Worm (Caenorhabditis elegans) whole organism, mixed stage, embryonic: Measurements from ENCODE around the gene dsl-3.

ENCODE experiments used
- M03D4.4 ChIP-seq: sonication (generic microtip); optimal IDR thresholded peaks from 2 replicates; lab custom pipeline; 2017; ENCODE audit warnings: mild to moderate bottlenecking, missing genetic modification characterization, missing compliant biosample characterization
- bed-3 ChIP-seq: fragments of 200-800 bp; sonication (Bioruptor generic); optimal IDR thresholded peaks from 3 replicates; lab custom pipeline; 2018; ENCODE audit warnings: mild to moderate bottlenecking, missing genetic modification characterization, moderate library complexity, missing compliant biosample characterization
- ceh-39 ChIP-seq: fragments of 150-350 bp; optimal IDR thresholded peaks from 2 replicates; lab custom pipeline; 2014; ENCODE audit warnings: missing biosample characterization, missing genetic modification characterization
- ceh-43 ChIP-seq: fragments of 200-800 bp; sonication (Bioruptor generic); optimal IDR thresholded peaks from 2 replicates; lab custom pipeline; 2018; ENCODE audit warnings: mild to moderate bottlenecking, missing genetic modification characterization, moderate library complexity, missing compliant biosample characterization
- ceh-83 ChIP-seq: fragments of 200-800 bp; sonication (Bioruptor generic); optimal IDR thresholded peaks from 2 replicates; lab custom pipeline; 2018; ENCODE audit warnings: mild to moderate bottlenecking, missing genetic modification characterization, missing compliant biosample characterization
- ces-1 ChIP-seq: fragments of 150-350 bp; optimal IDR thresholded peaks from 2 replicates; lab custom pipeline; 2014; ENCODE audit warnings: missing biosample characterization, missing genetic modification reagents, missing genetic modification characterization
- cnd-1 ChIP-seq: fragments of 200-800 bp; sonication (Bioruptor generic); optimal IDR thresholded peaks from 2 replicates; lab custom pipeline; 2018; ENCODE audit warnings: mild to moderate bottlenecking, missing genetic modification characterization, missing compliant biosample characterization
- drap-1 ChIP-seq: fragments of 200-800 bp; sonication (Bioruptor generic); optimal IDR thresholded peaks from 3 replicates; lab custom pipeline; 2018; ENCODE audit warnings: mild to moderate bottlenecking, missing genetic modification characterization, missing compliant biosample characterization
- elt-3 ChIP-seq: fragments of 150-350 bp; optimal IDR thresholded peaks from 2 replicates; lab custom pipeline; 2014; ENCODE audit warnings: missing biosample characterization, missing genetic modification characterization
- flh-1 ChIP-seq: fragments of 200-800 bp; sonication (Bioruptor generic); optimal IDR thresholded peaks from 2 replicates; lab custom pipeline; 2018; ENCODE audit warnings: mild to moderate bottlenecking, missing genetic modification characterization, moderate library complexity, missing compliant biosample characterization
- ham-2 ChIP-seq: fragments of 200-800 bp; sonication (Bioruptor generic); optimal IDR thresholded peaks from 2 replicates; lab custom pipeline; 2018; ENCODE audit warnings: mild to moderate bottlenecking, missing genetic modification characterization, missing compliant biosample characterization
- hlh-1 ChIP-seq: fragments of 150-350 bp; optimal IDR thresholded peaks from 2 replicates; lab custom pipeline; 2014; ENCODE audit warnings: missing biosample characterization, missing genetic modification reagents, missing genetic modification characterization
- lin-13 ChIP-seq: fragments of 150-350 bp; optimal IDR thresholded peaks from 2 replicates; lab custom pipeline; 2014; ENCODE audit warnings: missing biosample characterization, missing genetic modification characterization
- mab-5 ChIP-seq: fragments of 150-350 bp; optimal IDR thresholded peaks from 2 replicates; lab custom pipeline; 2014; ENCODE audit warnings: missing biosample characterization, missing genetic modification characterization
- mep-1 ChIP-seq: fragments of 150-350 bp; optimal IDR thresholded peaks from 2 replicates; lab custom pipeline; 2017; ENCODE audit warnings: missing biosample characterization, missing genetic modification reagents, missing genetic modification characterization, inconsistent platforms
- nhr-2 ChIP-seq: fragments of 150-350 bp; optimal IDR thresholded peaks from 2 replicates; lab custom pipeline; 2014; ENCODE audit warnings: missing biosample characterization, missing genetic modification characterization
- nhr-237 ChIP-seq: fragments of 150-350 bp; optimal IDR thresholded peaks from 2 replicates; lab custom pipeline; 2014; ENCODE audit warnings: missing biosample characterization, missing genetic modification characterization
- nhr-28 ChIP-seq: fragments of 150-350 bp; optimal IDR thresholded peaks from 2 replicates; lab custom pipeline; 2014; ENCODE audit warnings: missing biosample characterization, missing genetic modification characterization
- nhr-76 ChIP-seq: sonication (generic microtip); optimal IDR thresholded peaks from 2 replicates; lab custom pipeline; 2017; ENCODE audit warnings: missing biosample characterization, missing genetic modification characterization
- pha-4 ChIP-seq: fragments of 150-350 bp; optimal IDR thresholded peaks from 2 replicates; lab custom pipeline; 2018; ENCODE audit warnings: missing biosample characterization, missing genetic modification reagents, missing genetic modification characterization
- sptf-1 ChIP-seq: sonication (generic microtip); optimal IDR thresholded peaks from 2 replicates; lab custom pipeline; 2017; ENCODE audit warnings: mild to moderate bottlenecking, missing genetic modification characterization, moderate library complexity, missing compliant biosample characterization
- tbx-8 ChIP-seq: fragments of 200-800 bp; sonication (Bioruptor generic); optimal IDR thresholded peaks from 2 replicates; lab custom pipeline; 2018; ENCODE audit warnings: mild to moderate bottlenecking, missing genetic modification characterization, moderate library complexity, missing compliant biosample characterization
- unc-39 ChIP-seq: fragments of 150-350 bp; optimal IDR thresholded peaks from 2 replicates; lab custom pipeline; 2014; ENCODE audit warnings: missing biosample characterization, missing genetic modification characterization
- zip-8 ChIP-seq: fragments of 150-350 bp; optimal IDR thresholded peaks from 2 replicates; lab custom pipeline; 2014; ENCODE audit warnings: missing biosample characterization, missing genetic modification characterization

Gene dsl-3

ce11 chrIV:1659978-1660377 is 49.9 kb downstream of the dsl-3 start, which contains the start of gene Y41D4B.4:
Gene Y41D4B.4 (plus strand): TSS chrIV:1660110.
- TF ChIP-seq ceh-83 (GFP tag; lab: Kevin White, UChicago) (no peak), cnd-1 (no peak), mab-5 (tag; lab: Kevin White, UChicago) (no peak), zip-8 (tag; lab: Kevin White, UChicago) (no peak), ham-2 (no peak), lin-13 (tag; lab: Kevin White, UChicago) (no peak), nhr-28 (no peak), ces-1 (GFP tag; lab: Kevin White, UChicago) (no peak), bed-3 (GFP tag; lab: Kevin White, UChicago) (no peak), pha-4 (tag; lab: Kevin White, UChicago) (no peak), mep-1 (tag; lab: Kevin White, UChicago) (no peak), unc-39 (tag; lab: Kevin White, UChicago) (no peak), elt-3 (tag; lab: Kevin White, UChicago) (no peak), hlh-1 (no peak), drap-1 (no peak), sptf-1 (no peak), tbx-8 (GFP tag; lab: Kevin White, UChicago) (no peak), M03D4.4 (no peak)

- TF ChIP-seq nhr-76 (tag; lab: Kevin White, UChicago): no peak
- no peak for TF ChIP-seq nhr-2 (tag; lab: Kevin White, UChicago)
- TF ChIP-seq ceh-39: no peak
- no peak for TF ChIP-seq zip-8 (tag; lab: Kevin White, UChicago)
- TF ChIP-seq ceh-83 (GFP tag; lab: Kevin White, UChicago): no peak
- no peak for TF ChIP-seq flh-1
- no peak for TF ChIP-seq ceh-43 (GFP tag; lab: Kevin White, UChicago)
- no peak for TF ChIP-seq tbx-8 (GFP tag; lab: Kevin White, UChicago)
- no peak for TF ChIP-seq nhr-237 (tag; lab: Kevin White, UChicago)
Measured at ce11 chrIV:1660735-1661134, 50.7 kb downstream of the dsl-3 start.
